Worm (Caenorhabditis elegans) whole organism, mixed stage, embryonic: ENCODE measurements around the gene adt-2.

Experiments
- unc-39 ChIP-seq: fragments of 150-350 bp; optimal IDR thresholded peaks from 2 replicates; lab custom pipeline; 2014; ENCODE audit warnings: missing biosample characterization, missing genetic modification characterization
- unc-62 ChIP-seq: fragments of 150-350 bp; optimal IDR thresholded peaks from 2 replicates; lab custom pipeline; 2014; ENCODE audit warnings: missing biosample characterization, missing genetic modification reagents, missing genetic modification characterization
- ztf-11 ChIP-seq: fragments of 150-350 bp; optimal IDR thresholded peaks from 2 replicates; lab custom pipeline; 2014; ENCODE audit warnings: missing biosample characterization, missing genetic modification characterization

ce11 chrX:7565005-7565404 is 21.0 kb upstream of the adt-2 start, which contains the start of gene vps-52:
- no peak for TF ChIP-seq ztf-11
- TF ChIP-seq unc-39 (tag; lab: Kevin White, UChicago): no peak
- no peak for TF ChIP-seq unc-62 (GFP tag; lab: Kevin White, UChicago)
